Fruit fly (Drosophila melanogaster) Kc167 (cell line): ENCODE measurements around the gene Cyp12e1.

Experiments used
- Myc ChIP-seq: fragments of >200 bp; optimal IDR thresholded peaks from 2 replicates; lab custom pipeline; 2017; ENCODE audit warnings: missing external identifiers
- Sin3A ChIP-seq: fragments of >200 bp; optimal IDR thresholded peaks from 2 replicates; lab custom pipeline; 2018; ENCODE audit warnings: missing external identifiers
- h ChIP-seq: fragments of >200 bp; optimal IDR thresholded peaks from 3 replicates; lab custom pipeline; 2018; ENCODE audit warnings: missing external identifiers
- insv ChIP-seq: fragments of >200 bp; optimal IDR thresholded peaks from 3 replicates; lab custom pipeline; 2018; ENCODE audit warnings: missing external identifiers
- psq ChIP-seq: fragments of >200 bp; optimal IDR thresholded peaks from 2 replicates; lab custom pipeline; 2017; ENCODE audit warnings: missing external identifiers
- ttk ChIP-seq: sonication (Bioruptor generic); optimal IDR thresholded peaks from 2 replicates; lab custom pipeline; 2017; ENCODE audit warnings: missing external identifiers

Gene Cyp12e1

DNA sequence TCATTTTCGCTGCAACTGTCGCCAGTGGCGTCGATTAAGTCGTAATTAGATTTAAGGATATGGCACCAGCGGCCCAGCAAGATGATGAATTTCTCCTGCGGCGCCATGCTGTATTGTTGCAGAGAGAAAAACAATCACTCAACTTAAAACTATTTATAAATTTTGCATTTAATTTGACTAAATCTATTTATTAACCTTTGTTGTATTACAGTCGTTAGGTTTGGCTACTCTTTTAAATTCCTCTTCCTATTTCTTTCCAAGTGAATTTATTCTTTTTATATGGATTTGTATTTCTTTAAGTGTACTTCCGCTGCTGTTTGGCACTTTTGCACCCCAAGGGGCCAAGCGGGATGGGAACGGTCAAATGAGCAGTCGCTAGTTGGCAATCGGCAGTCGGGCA is 14.4 kb downstream of the Cyp12e1 start:
- no peak for TF ChIP-seq h (lab: Kevin White, UChicago)
- no peak for TF ChIP-seq ttk
- no peak for TF ChIP-seq Sin3A (lab: Kevin White, UChicago)
- no peak for TF ChIP-seq psq

- no peak for TF ChIP-seq Myc (lab: Kevin White, UChicago)
- no peak for TF ChIP-seq h (lab: Kevin White, UChicago)
- no peak for TF ChIP-seq Sin3A (lab: Kevin White, UChicago)
- no peak for TF ChIP-seq psq
- TF ChIP-seq insv: no peak
- no peak for TF ChIP-seq ttk
These were observed 20.3 kb downstream of the Cyp12e1 start for dm6 chr3R:10454909-10455308.

- no peak for TF ChIP-seq Sin3A (lab: Kevin White, UChicago)
- no peak for TF ChIP-seq psq
- no peak for TF ChIP-seq h (lab: Kevin White, UChicago)
- TF ChIP-seq insv: no peak
- no peak for TF ChIP-seq ttk
- no peak for TF ChIP-seq Myc (lab: Kevin White, UChicago)
These were observed 29.0 kb downstream of the Cyp12e1 start for dm6 chr3R:10463548-10463947.

- TF ChIP-seq Sin3A (lab: Kevin White, UChicago) (no peak), ttk (no peak), psq (no peak), Myc (lab: Kevin White, UChicago) (no peak), h (lab: Kevin White, UChicago) (no peak), insv (no peak)
These were observed 31.7 kb downstream of the Cyp12e1 start for dm6 chr3R:10466299-10466698.

DNA sequence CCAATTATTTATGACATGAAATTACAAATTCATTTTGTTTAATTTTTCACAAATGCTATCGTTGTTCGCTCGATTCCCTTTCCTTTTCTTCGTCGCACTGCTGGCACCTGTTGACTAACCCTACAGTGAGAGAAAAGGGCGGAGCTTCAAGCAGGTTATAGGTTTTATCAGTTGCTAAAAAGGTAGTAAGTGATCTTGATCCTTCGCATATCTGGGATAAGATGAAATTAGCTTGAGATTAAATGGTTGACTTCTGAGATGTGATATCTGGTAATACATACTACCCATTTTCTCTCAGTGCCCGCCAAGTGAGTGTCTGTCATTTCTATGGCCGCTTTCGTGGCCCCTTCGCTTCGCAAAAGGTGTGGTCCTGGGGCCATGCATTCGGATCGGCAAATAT is 33.6 kb downstream of the Cyp12e1 start:
- TF ChIP-seq Sin3A (lab: Kevin White, UChicago) (no peak), h (lab: Kevin White, UChicago) (no peak), Myc (lab: Kevin White, UChicago) (no peak), ttk (no peak), psq (no peak), insv (no peak)

DNA sequence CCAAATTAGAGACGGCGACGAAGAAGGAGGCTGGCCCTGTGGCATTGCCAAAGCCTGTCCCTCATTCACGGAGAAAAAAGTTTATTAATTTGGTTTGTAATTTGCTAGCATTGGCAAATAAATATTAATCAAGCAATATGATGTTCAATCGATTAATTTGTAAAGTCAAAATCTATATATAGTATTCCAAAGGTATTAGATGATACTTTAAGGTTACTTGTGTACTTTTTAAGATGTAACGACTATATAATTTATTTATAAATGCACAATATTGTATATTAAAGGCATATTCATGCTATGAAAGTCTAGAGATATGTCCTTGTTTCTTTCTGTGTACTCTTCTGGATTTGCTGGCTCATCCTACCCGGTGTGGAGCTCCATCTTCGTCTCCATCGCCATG is 37.2 kb downstream of the Cyp12e1 start:
- TF ChIP-seq h (lab: Kevin White, UChicago) (no peak), psq (no peak), insv (no peak), Sin3A (lab: Kevin White, UChicago) (no peak), ttk (no peak), Myc (lab: Kevin White, UChicago) (no peak)

DNA sequence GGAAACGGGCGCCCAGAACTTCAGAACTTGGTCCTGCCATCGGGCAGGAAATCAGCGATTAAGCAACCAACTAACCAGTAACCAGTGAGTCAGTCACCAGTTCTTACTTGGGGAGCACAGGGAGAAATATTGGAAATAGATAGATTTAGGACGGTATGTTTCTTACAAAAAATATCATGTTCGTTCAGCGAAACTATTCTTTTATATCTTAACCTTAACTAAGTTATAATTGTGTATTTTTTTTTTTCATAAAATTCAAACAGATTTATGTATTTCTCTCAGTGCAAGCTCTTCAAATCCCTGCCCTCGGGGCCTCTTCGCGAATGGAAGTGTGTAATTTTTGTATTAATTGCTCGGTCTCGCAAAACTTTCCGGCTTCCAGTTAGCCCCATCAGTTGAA is 41.4 kb downstream of the Cyp12e1 start:
- no peak for TF ChIP-seq psq
- TF ChIP-seq Myc (lab: Kevin White, UChicago): no peak
- no peak for TF ChIP-seq insv
- TF ChIP-seq h (lab: Kevin White, UChicago): no peak
- TF ChIP-seq Sin3A (lab: Kevin White, UChicago): no peak
- no peak for TF ChIP-seq ttk

- no peak for TF ChIP-seq Myc (lab: Kevin White, UChicago)
These were observed 44.9 kb downstream of the Cyp12e1 start for dm6 chr3R:10479439-10479838.
